Worm (Caenorhabditis elegans) whole organism, L2 larva: Measurements from ENCODE around the gene R05G9R.1.

ENCODE experiments used
- alr-1 ChIP-seq: fragments of 150-350 bp; optimal IDR thresholded peaks from 2 replicates; lab custom pipeline; 2014; ENCODE audit warnings: missing biosample characterization, missing genetic modification characterization
- lin-13 ChIP-seq: fragments of 150-350 bp; optimal IDR thresholded peaks from 2 replicates; lab custom pipeline; 2014; ENCODE audit warnings: missing biosample characterization, missing genetic modification reagents, missing genetic modification characterization
- mdl-1 ChIP-seq, 2 experiments: fragments of 150-350 bp in 1 of 2; sonication (generic microtip) in 1 of 2; optimal IDR thresholded peaks; 2 replicates each; lab custom pipeline; 2017; ENCODE audit warnings: missing biosample characterization in 2 of 2, missing genetic modification characterization in 2 of 2
- nhr-10 ChIP-seq: sonication (generic microtip); optimal IDR thresholded peaks from 2 replicates; lab custom pipeline; 2017; ENCODE audit warnings: missing biosample characterization, missing genetic modification characterization
- skn-1 ChIP-seq: sonication (generic microtip); optimal IDR thresholded peaks from 2 replicates; lab custom pipeline; 2017; ENCODE audit warnings: missing biosample characterization, missing genetic modification characterization
- snpc-4 ChIP-seq: fragments of 150-350 bp; optimal IDR thresholded peaks from 2 replicates; lab custom pipeline; 2014; ENCODE audit warnings: missing biosample characterization, missing genetic modification characterization
- ztf-11 ChIP-seq: sonication (generic microtip); optimal IDR thresholded peaks from 2 replicates; lab custom pipeline; 2017; ENCODE audit warnings: missing biosample characterization, missing genetic modification characterization

ce11 chrII:6531527-6531926, 17.7 kb upstream of the R05G9R.1 start, which contains the start of gene abch-1:
- TF ChIP-seq skn-1 (tag; lab: Kevin White, UChicago), result no peak
- TF ChIP-seq ztf-11 (tag; lab: Kevin White, UChicago), result no peak
- no peak for TF ChIP-seq alr-1 (tag; lab: Kevin White, UChicago)
- TF ChIP-seq lin-13 (GFP tag; lab: Kevin White, UChicago), result no peak
- TF ChIP-seq snpc-4, result no peak
- TF ChIP-seq mdl-1 (tag; optimal IDR thresholded peaks at IDR 0.05; lab: Kevin White, UChicago), result no peak
- TF ChIP-seq nhr-10 (tag; lab: Kevin White, UChicago), result no peak
